Fruit fly (Drosophila melanogaster) whole organism, embryonic: ENCODE measurements around the gene CG46308.

Experiments
- Abd-B ChIP-seq: fragments of 200-800 bp; sonication (Bioruptor generic); optimal IDR thresholded peaks from 2 replicates; lab custom pipeline; 2018; ENCODE audit warnings: missing biosample characterization, mild to moderate bottlenecking, missing genetic modification characterization, moderate library complexity
- B-H2 ChIP-seq: fragments of 200-800 bp; sonication (Bioruptor generic); optimal IDR thresholded peaks from 2 replicates; lab custom pipeline; 2018; ENCODE audit warnings: missing biosample characterization, mild to moderate bottlenecking, missing genetic modification characterization
- Blimp-1 ChIP-seq: fragments of 200-800 bp; sonication (Bioruptor generic); optimal IDR thresholded peaks from 3 replicates; lab custom pipeline; 2018; ENCODE audit warnings: missing biosample characterization, missing genetic modification characterization, mild to moderate bottlenecking, moderate library complexity, missing genetic modification reagents
- CG10209 ChIP-seq: fragments of 200-800 bp; sonication (Bioruptor generic); optimal IDR thresholded peaks from 3 replicates; lab custom pipeline; 2017; ENCODE audit warnings: missing biosample characterization, mild to moderate bottlenecking, missing genetic modification characterization, missing genetic modification reagents
- CG10979 ChIP-seq: fragments of 200-800 bp; sonication (Bioruptor generic); optimal IDR thresholded peaks from 2 replicates; lab custom pipeline; 2018; ENCODE audit warnings: missing biosample characterization, mild to moderate bottlenecking, missing genetic modification characterization, moderate library complexity
- CG11456 ChIP-seq: fragments of 200-800 bp; sonication (Bioruptor generic); IDR thresholded peaks from 3 replicates; pipeline ENCODE4 v1.3.6; 2022; ENCODE audit warnings: missing biosample characterization, missing genetic modification characterization
- CG12219 ChIP-seq: fragments of 200-800 bp; sonication (Bioruptor generic); optimal IDR thresholded peaks from 3 replicates; lab custom pipeline; 2018; ENCODE audit warnings: missing biosample characterization, mild to moderate bottlenecking, missing genetic modification characterization
- CG13775 ChIP-seq: fragments of 200-800 bp; sonication (Bioruptor generic); optimal IDR thresholded peaks from 3 replicates; lab custom pipeline; 2017; ENCODE audit warnings: missing biosample characterization, mild to moderate bottlenecking, missing genetic modification characterization
- CG14014 ChIP-seq: fragments of 200-800 bp; sonication (Bioruptor generic); IDR thresholded peaks from 2 replicates; pipeline ENCODE4 v1.3.6; 2022; ENCODE audit warnings: missing biosample characterization, missing genetic modification characterization
- CG14441 ChIP-seq: fragments of 200-800 bp; sonication (Bioruptor generic); IDR thresholded peaks from 2 replicates; pipeline ENCODE4 v1.3.6; 2022; ENCODE audit warnings: missing biosample characterization, missing genetic modification characterization
- CG15514 ChIP-seq: fragments of 200-800 bp; sonication (Bioruptor generic); optimal IDR thresholded peaks from 3 replicates; lab custom pipeline; 2017; ENCODE audit warnings: missing biosample characterization, missing genetic modification characterization, mild to moderate bottlenecking, moderate library complexity, missing genetic modification reagents
- CG16779 ChIP-seq: fragments of 200-800 bp; sonication (Bioruptor generic); IDR thresholded peaks from 2 replicates; pipeline ENCODE4 v1.3.6; 2022; ENCODE audit warnings: missing biosample characterization, missing genetic modification characterization
- CG17612 ChIP-seq: fragments of 200-800 bp; sonication (Bioruptor generic); IDR thresholded peaks from 2 replicates; pipeline ENCODE4 v1.3.6; 2022; ENCODE audit warnings: missing biosample characterization, missing genetic modification characterization
- CG2889 ChIP-seq: fragments of 200-800 bp; sonication (Bioruptor generic); IDR thresholded peaks from 3 replicates; pipeline ENCODE4 v1.3.6; 2022; ENCODE audit warnings: missing biosample characterization, missing genetic modification characterization
- CG31224 ChIP-seq: fragments of 200-800 bp; sonication (Bioruptor generic); IDR thresholded peaks from 2 replicates; pipeline ENCODE4 v1.3.6; 2022; ENCODE audit warnings: missing biosample characterization, missing genetic modification characterization
- CG4404 ChIP-seq: fragments of 200-800 bp; sonication (Bioruptor generic); IDR thresholded peaks from 2 replicates; pipeline ENCODE4 v1.3.6; 2022; ENCODE audit warnings: missing biosample characterization, missing genetic modification characterization
- CG4820 ChIP-seq: fragments of 200-800 bp; sonication (Bioruptor generic); optimal IDR thresholded peaks from 3 replicates; lab custom pipeline; 2016; ENCODE audit warnings: missing biosample characterization, missing genetic modification characterization
- CG4854 ChIP-seq: fragments of 200-800 bp; sonication (Bioruptor generic); optimal IDR thresholded peaks from 2 replicates; lab custom pipeline; 2016; ENCODE audit warnings: missing biosample characterization, missing genetic modification characterization, inconsistent platforms
- CG5180 ChIP-seq: fragments of 200-800 bp; sonication (Bioruptor generic); optimal IDR thresholded peaks from 3 replicates; lab custom pipeline; 2017; ENCODE audit warnings: missing biosample characterization, missing genetic modification characterization, mild to moderate bottlenecking, moderate library complexity, missing genetic modification reagents
- CG6689 ChIP-seq: fragments of 200-800 bp; sonication (Bioruptor generic); IDR thresholded peaks from 2 replicates; pipeline ENCODE4 v1.3.6; 2022; ENCODE audit warnings: missing biosample characterization, missing genetic modification characterization
- CG6854 ChIP-seq: fragments of 200-800 bp; sonication (Bioruptor generic); optimal IDR thresholded peaks from 3 replicates; lab custom pipeline; 2017; ENCODE audit warnings: missing biosample characterization, mild to moderate bottlenecking, missing genetic modification characterization
- CG8290 ChIP-seq, 3 experiments: fragments of 200-800 bp; sonication (Bioruptor generic); optimal IDR thresholded peaks; 2 replicates each; lab custom pipeline; 2016 to 2019; ENCODE audit warnings: missing biosample characterization in 3 of 3, missing genetic modification characterization in 3 of 3, mild to moderate bottlenecking in 2 of 3, moderate library complexity in 1 of 3
- CG8944 ChIP-seq: fragments of 200-800 bp; sonication (Bioruptor generic); optimal IDR thresholded peaks from 3 replicates; lab custom pipeline; 2016; ENCODE audit warnings: missing biosample characterization, missing genetic modification characterization
- Elba2 ChIP-seq: fragments of 200-800 bp; sonication (Bioruptor generic); optimal IDR thresholded peaks from 3 replicates; lab custom pipeline; 2016; ENCODE audit warnings: missing biosample characterization, missing genetic modification characterization
- Hey ChIP-seq: fragments of 200-800 bp; sonication (Bioruptor generic); optimal IDR thresholded peaks from 3 replicates; lab custom pipeline; 2018; ENCODE audit warnings: missing biosample characterization, mild to moderate bottlenecking, missing genetic modification characterization
- HmgZ ChIP-seq: fragments of 200-800 bp; sonication (Bioruptor generic); optimal IDR thresholded peaks from 2 replicates; lab custom pipeline; 2018; ENCODE audit warnings: missing biosample characterization, mild to moderate bottlenecking, missing genetic modification characterization
- Myb ChIP-seq: fragments of 200-800 bp; sonication (Bioruptor generic); optimal IDR thresholded peaks from 2 replicates; lab custom pipeline; 2016; ENCODE audit warnings: missing biosample characterization, missing genetic modification characterization
- NK7.1 ChIP-seq: fragments of 200-800 bp; sonication (Bioruptor generic); optimal IDR thresholded peaks from 3 replicates; lab custom pipeline; 2016; ENCODE audit warnings: missing biosample characterization, missing genetic modification characterization
- Side ChIP-seq: fragments of 200-800 bp; sonication (Bioruptor generic); optimal IDR thresholded peaks from 2 replicates; lab custom pipeline; 2016; ENCODE audit warnings: missing biosample characterization, missing genetic modification characterization
- Six4 ChIP-seq: fragments of 200-800 bp; sonication (Bioruptor generic); optimal IDR thresholded peaks from 2 replicates; lab custom pipeline; 2016; ENCODE audit warnings: missing biosample characterization, missing genetic modification characterization
- Tbp ChIP-seq: fragments of >200 bp; optimal IDR thresholded peaks from 2 replicates; lab custom pipeline; 2018; ENCODE audit warnings: missing biosample characterization, missing genetic modification characterization
- ab ChIP-seq: fragments of 200-800 bp; sonication (Bioruptor generic); optimal IDR thresholded peaks from 2 replicates; lab custom pipeline; 2016; ENCODE audit warnings: missing biosample characterization, missing genetic modification characterization
- bowl ChIP-seq: fragments of 200-800 bp; sonication (Bioruptor generic); IDR thresholded peaks from 2 replicates; pipeline ENCODE4 v1.3.6; 2022; ENCODE audit warnings: missing biosample characterization, missing genetic modification characterization
- caup ChIP-seq: fragments of 200-800 bp; sonication (Bioruptor generic); optimal IDR thresholded peaks from 3 replicates; lab custom pipeline; 2017; ENCODE audit warnings: missing biosample characterization, mild to moderate bottlenecking, missing genetic modification characterization, moderate library complexity; ENCODE audit not compliant: severe bottlenecking
- fd3F ChIP-seq: fragments of 200-800 bp; sonication (Bioruptor generic); optimal IDR thresholded peaks from 2 replicates; lab custom pipeline; 2018; ENCODE audit warnings: missing biosample characterization, mild to moderate bottlenecking, missing genetic modification characterization, moderate library complexity
- pzg ChIP-seq: fragments of 200-800 bp; sonication (Bioruptor generic); optimal IDR thresholded peaks from 3 replicates; lab custom pipeline; 2018; ENCODE audit warnings: missing biosample characterization, mild to moderate bottlenecking, missing genetic modification characterization, moderate library complexity
- seq ChIP-seq: fragments of 200-800 bp; sonication (Bioruptor generic); IDR thresholded peaks from 2 replicates; pipeline ENCODE4 v1.3.6; 2022; ENCODE audit warnings: missing biosample characterization, missing genetic modification characterization
- sug ChIP-seq: fragments of 200-800 bp; optimal IDR thresholded peaks from 2 replicates; lab custom pipeline; 2019; ENCODE audit warnings: missing biosample characterization, mild to moderate bottlenecking, missing genetic modification characterization, moderate library complexity
- tio ChIP-seq: fragments of 200-800 bp; sonication (Bioruptor generic); optimal IDR thresholded peaks from 2 replicates; lab custom pipeline; 2017; ENCODE audit warnings: missing biosample characterization, missing genetic modification characterization, inconsistent platforms
- unc-4 ChIP-seq: fragments of 200-800 bp; sonication (Bioruptor generic); IDR thresholded peaks from 2 replicates; pipeline ENCODE4 v1.3.6; 2022; ENCODE audit warnings: missing biosample characterization, missing genetic modification characterization; ENCODE audit not compliant: partially characterized antibody
- wor ChIP-seq: fragments of 200-800 bp; sonication (Bioruptor generic); IDR thresholded peaks from 2 replicates; pipeline ENCODE4 v1.3.6; 2022; ENCODE audit warnings: missing biosample characterization, missing genetic modification characterization
- zf30C ChIP-seq: fragments of 200-800 bp; sonication (Bioruptor generic); optimal IDR thresholded peaks from 3 replicates; lab custom pipeline; 2018; ENCODE audit warnings: missing biosample characterization, mild to moderate bottlenecking, missing genetic modification characterization
- zfh2 ChIP-seq: fragments of 200-800 bp; sonication (Bioruptor generic); optimal IDR thresholded peaks from 2 replicates; lab custom pipeline; 2016; ENCODE audit warnings: missing biosample characterization, missing genetic modification characterization

Gene CG46308

DNA sequence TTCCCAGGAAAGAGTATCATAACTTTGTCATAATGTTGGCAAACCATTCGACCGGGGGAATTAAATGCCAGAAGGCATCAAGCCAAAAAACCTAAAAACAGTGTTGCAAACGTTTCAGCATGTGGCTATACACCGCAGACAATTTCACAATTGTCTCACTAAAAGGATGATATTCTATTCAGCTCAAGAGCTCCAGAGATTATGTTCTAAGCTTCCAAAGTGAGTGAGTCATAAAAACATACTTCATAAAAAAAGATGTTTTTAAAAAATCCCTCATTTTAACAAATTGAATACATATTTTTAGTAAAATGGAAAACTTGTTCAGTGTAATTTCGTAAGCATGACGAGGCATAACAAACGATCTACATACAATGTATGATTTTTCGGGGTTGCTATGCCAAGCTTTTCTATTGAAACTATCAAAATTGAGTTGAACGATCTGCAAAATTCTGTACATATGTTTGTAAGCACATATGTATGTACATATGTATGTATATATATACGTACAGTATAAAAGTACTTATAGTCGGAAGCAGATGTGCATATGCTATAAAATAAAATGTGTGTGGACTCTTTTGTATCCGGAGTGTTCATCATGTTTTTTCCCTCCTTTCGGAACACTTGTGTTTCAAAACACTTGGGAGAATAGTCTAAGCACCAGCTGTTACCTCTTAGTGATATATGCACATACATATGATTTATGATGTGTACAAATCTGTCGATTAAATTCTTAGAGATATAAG lies 53.5 kb downstream of the CG46308 start (continued):
- peak; percentile 9 for TF ChIP-seq tio (GFP tag; lab: Kevin White, UChicago)
- peak; percentile 51 for TF ChIP-seq CG8944 (GFP tag; lab: Kevin White, UChicago)
- peak; percentile 80 for TF ChIP-seq CG12219 (GFP tag; lab: Kevin White, UChicago)
- peak; percentile 88 for TF ChIP-seq CG14441 (GFP tag; lab: Robert Waterston, UW)
- TF ChIP-seq Tbp (GFP tag; lab: Kevin White, UChicago) = no peak
- peak; percentile 69 for TF ChIP-seq CG16779 (GFP tag; lab: Robert Waterston, UW)
- TF ChIP-seq CG4854 (GFP tag; lab: Kevin White, UChicago) = peak; percentile 80
- peak; percentile 3 for TF ChIP-seq CG10209 (GFP tag; lab: Kevin White, UChicago)
- TF ChIP-seq CG2889 (GFP tag; lab: Robert Waterston, UW) = 0 out of 3 replicates have a peak, but pooled peaks have one; percentile 3
- peak; percentile 69 for TF ChIP-seq CG10979 (tag; lab: Kevin White, UChicago)
- peak; percentile 72 for TF ChIP-seq NK7.1
- TF ChIP-seq Abd-B (GFP tag; lab: Kevin White, UChicago) = peak; percentile 70
- TF ChIP-seq CG15514 (GFP tag; lab: Kevin White, UChicago) = peak; percentile 68
- TF ChIP-seq Six4 = peak; percentile 41
- peak; percentile 55 for TF ChIP-seq Myb (GFP tag; lab: Kevin White, UChicago)
- no peak for TF ChIP-seq CG8290 (GFP tag; optimal IDR thresholded peaks at IDR 0.05; lab: Kevin White, UChicago)
- peak in 1 of 2 experiments; percentile 40 for TF ChIP-seq CG8290 (tag; optimal IDR thresholded peaks at IDR 0.05; lab: Kevin White, UChicago)
- peak; percentile 28; the same call in 1 of the 2 replicates for TF ChIP-seq CG4404 (GFP tag; lab: Robert Waterston, UW)
- peak; percentile 52; the same call in 1 of the 2 replicates for TF ChIP-seq bowl (GFP tag; lab: Robert Waterston, UW)
- peak; percentile 62 for TF ChIP-seq CG5180 (GFP tag; lab: Kevin White, UChicago)
- TF ChIP-seq fd3F (GFP tag; lab: Kevin White, UChicago) = peak; percentile 7
- TF ChIP-seq unc-4 = no peak
- peak; percentile 50 for TF ChIP-seq caup (GFP tag; lab: Kevin White, UChicago)
- peak; percentile 83 for TF ChIP-seq CG14014 (GFP tag; lab: Robert Waterston, UW)
- TF ChIP-seq ab (GFP tag; lab: Kevin White, UChicago) = no peak
- TF ChIP-seq pzg (GFP tag; lab: Kevin White, UChicago) = no peak
- peak; percentile 67 for TF ChIP-seq CG11456 (GFP tag; lab: Robert Waterston, UW)
- peak; percentile 11 for TF ChIP-seq zf30C (GFP tag; lab: Kevin White, UChicago)
- TF ChIP-seq Elba2 (GFP tag; lab: Kevin White, UChicago) = no peak
- no peak for TF ChIP-seq sug (tag; lab: Kevin White, UChicago)
- TF ChIP-seq Side (GFP tag; lab: Kevin White, UChicago) = peak; percentile 73
- peak; percentile 79 for TF ChIP-seq Blimp-1 (GFP tag; lab: Kevin White, UChicago)
- TF ChIP-seq seq = peak; percentile 59; the same call in 1 of the 2 replicates
- TF ChIP-seq zfh2 (GFP tag; lab: Kevin White, UChicago) = peak; percentile 64
- no peak for TF ChIP-seq CG6854 (GFP tag; lab: Kevin White, UChicago)
- peak; percentile 26 for TF ChIP-seq CG13775 (GFP tag; lab: Kevin White, UChicago)
- peak; percentile 71 for TF ChIP-seq CG6689 (GFP tag; lab: Robert Waterston, UW)
- TF ChIP-seq CG4820 = peak; percentile 81
- TF ChIP-seq HmgZ = no peak
- peak; percentile 71 for TF ChIP-seq CG17612 (GFP tag; lab: Robert Waterston, UW)
- TF ChIP-seq Hey (tag; lab: Kevin White, UChicago) = no peak
- TF ChIP-seq CG31224 (GFP tag; lab: Robert Waterston, UW) = peak; percentile 77
- peak; percentile 41 for TF ChIP-seq wor (GFP tag; lab: Robert Waterston, UW)
- no peak for TF ChIP-seq B-H2
